Fruit fly (Drosophila melanogaster): ENCODE results near the gene CG12560.

Gene CG12560

DNA sequence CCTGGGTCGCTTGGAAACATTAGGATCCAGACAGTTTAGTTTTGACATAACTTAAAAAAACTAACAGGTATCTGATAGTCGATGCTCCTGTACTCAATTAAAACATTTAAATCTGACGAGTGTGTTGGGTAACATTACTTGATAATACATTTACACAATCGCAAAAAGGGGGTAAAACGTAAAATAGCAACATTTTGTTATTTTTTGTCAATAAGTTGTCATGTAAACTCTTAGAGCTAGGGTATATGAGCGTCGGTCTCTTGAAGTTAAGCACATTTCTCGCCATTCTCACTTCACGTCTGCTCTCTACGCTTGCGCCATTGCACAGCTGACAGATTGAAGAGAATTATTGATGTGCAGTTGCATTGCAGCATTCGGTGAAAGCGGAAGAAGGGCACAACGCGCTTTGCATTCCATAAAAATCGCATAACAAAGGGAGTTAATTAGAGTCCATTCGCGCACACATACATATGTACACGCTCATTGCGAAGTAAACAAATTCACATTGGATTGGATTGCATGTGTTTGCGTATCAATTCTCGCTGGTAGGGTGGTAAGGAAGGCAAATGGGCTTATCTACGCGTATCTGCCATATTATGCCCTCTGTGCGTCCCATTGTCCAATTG is 24.3 kb downstream of the CG12560 start:
- TF ChIP-seq brk (GFP tag; optimal IDR thresholded peaks at IDR 0.05) (peak; percentile 1), foxo (GFP tag; optimal IDR thresholded peaks at IDR 0.05) (peak in 1 of 2 experiments; percentile 46), OdsH (GFP tag; optimal IDR thresholded peaks at IDR 0.05) (peak; percentile 2), Rel (GFP tag; optimal IDR thresholded peaks at IDR 0.05) (no peak), Rel (tag; optimal IDR thresholded peaks at IDR 0.05) (peak; percentile 54), Sp1 (GFP tag; optimal IDR thresholded peaks at IDR 0.05) (no peak), Dif (GFP tag; optimal IDR thresholded peaks at IDR 0.05; ENCODE audit: partially characterized antibody) (no peak), Mio (GFP tag; optimal IDR thresholded peaks at IDR 0.05) (no peak), jim (GFP tag; optimal IDR thresholded peaks at IDR 0.05) (no peak), sage (GFP tag; optimal IDR thresholded peaks at IDR 0.05) (no peak), Myc (optimal IDR thresholded peaks at IDR 0.05) (no peak), ey (GFP tag; optimal IDR thresholded peaks at IDR 0.05) (peak; percentile 9), Hr83 (GFP tag; optimal IDR thresholded peaks at IDR 0.05; ENCODE audit: poor library complexity, severe bottlenecking) (no peak), usp (GFP tag; optimal IDR thresholded peaks at IDR 0.05) (no peak), Dfd (GFP tag; optimal IDR thresholded peaks at IDR 0.05) (no peak), GATAd (GFP tag; optimal IDR thresholded peaks at IDR 0.05) (no peak), CG9705 (GFP tag; optimal IDR thresholded peaks at IDR 0.05) (no peak), fru (GFP tag; optimal IDR thresholded peaks at IDR 0.05) (peak; percentile 49), dl (GFP tag; optimal IDR thresholded peaks at IDR 0.05; ENCODE audit: insufficient read depth in 1 of 2, partially characterized antibody in 2 of 2) (no peak), Hnf4 (GFP tag; optimal IDR thresholded peaks at IDR 0.05) (no peak), HLH106 (tag; optimal IDR thresholded peaks at IDR 0.05) (no peak), Hr78 (GFP tag; optimal IDR thresholded peaks at IDR 0.05) (no peak), br (GFP tag; optimal IDR thresholded peaks at IDR 0.05) (no peak), rgr (GFP tag; optimal IDR thresholded peaks at IDR 0.05) (peak; percentile 49), dsf (GFP tag; optimal IDR thresholded peaks at IDR 0.05; ENCODE audit: borderline replicate concordance) (no peak), Abd-B (GFP tag; optimal IDR thresholded peaks at IDR 0.05) (no peak), Vsx2 (GFP tag; optimal IDR thresholded peaks at IDR 0.05; ENCODE audit: partially characterized antibody) (peak; percentile 76), Jra (GFP tag; optimal IDR thresholded peaks at IDR 0.05) (no peak), N (GFP tag; optimal IDR thresholded peaks at IDR 0.05) (no peak), CrebA (GFP tag; optimal IDR thresholded peaks at IDR 0.05; ENCODE audit: borderline replicate concordance) (no peak), dmrt93B (GFP tag; optimal IDR thresholded peaks at IDR 0.05) (no peak), tai (GFP tag; optimal IDR thresholded peaks at IDR 0.05) (no peak), CG32264 (GFP tag; optimal IDR thresholded peaks at IDR 0.05) (no peak), woc (GFP tag; optimal IDR thresholded peaks at IDR 0.05) (peak; percentile 54), sv (GFP tag; optimal IDR thresholded peaks at IDR 0.05) (no peak), h (GFP tag; optimal IDR thresholded peaks at IDR 0.05) (peak; percentile 55), pan (optimal IDR thresholded peaks at IDR 0.05) (no peak), lola (GFP tag; optimal IDR thresholded peaks at IDR 0.05) (no peak), psq (GFP tag; optimal IDR thresholded peaks at IDR 0.05) (no peak)

dm6 chr2L:7984059-7984800 is 25.0 kb downstream of the CG12560 start, which contains the start of gene Snoo:
Snoo (minus strand) TSS chr2L:7984196.
- TF ChIP-seq h (GFP tag; optimal IDR thresholded peaks at IDR 0.05) (peak; percentile 32), Vsx2 (GFP tag; optimal IDR thresholded peaks at IDR 0.05; ENCODE audit: partially characterized antibody) (peak; percentile 57), foxo (GFP tag; optimal IDR thresholded peaks at IDR 0.05) (peak in 1 of 2 experiments; percentile 5), Rel (GFP tag; optimal IDR thresholded peaks at IDR 0.05) (no peak), Rel (tag; optimal IDR thresholded peaks at IDR 0.05) (peak; percentile 57), OdsH (GFP tag; optimal IDR thresholded peaks at IDR 0.05) (no peak), Myc (optimal IDR thresholded peaks at IDR 0.05) (no peak), dl (GFP tag; optimal IDR thresholded peaks at IDR 0.05; ENCODE audit: insufficient read depth in 1 of 2, partially characterized antibody in 2 of 2) (peak in 1 of 2 experiments; percentile 29), CrebA (GFP tag; optimal IDR thresholded peaks at IDR 0.05; ENCODE audit: borderline replicate concordance) (peak; percentile 81), Hr83 (GFP tag; optimal IDR thresholded peaks at IDR 0.05; ENCODE audit: poor library complexity, severe bottlenecking) (peak; percentile 54), Dfd (GFP tag; optimal IDR thresholded peaks at IDR 0.05) (no peak), fru (GFP tag; optimal IDR thresholded peaks at IDR 0.05) (peak; percentile 99), Dif (GFP tag; optimal IDR thresholded peaks at IDR 0.05; ENCODE audit: partially characterized antibody) (peak; percentile 24), Hr78 (GFP tag; optimal IDR thresholded peaks at IDR 0.05) (no peak), br (GFP tag; optimal IDR thresholded peaks at IDR 0.05) (peak; percentile 6), rgr (GFP tag; optimal IDR thresholded peaks at IDR 0.05) (peak; percentile 12)
